Worm (Caenorhabditis elegans) whole organism, young adult: ENCODE data around the gene svh-2.

Experiments
- B0035.1 ChIP-seq: sonication (generic microtip); optimal IDR thresholded peaks from 2 replicates; lab custom pipeline; 2016; ENCODE audit warnings: missing genetic modification characterization, mild to moderate bottlenecking, missing compliant biosample characterization, missing genotype, missing genetic modification reagents
- F52B5.7 ChIP-seq: sonication (generic microtip); optimal IDR thresholded peaks from 2 replicates; lab custom pipeline; 2016; ENCODE audit warnings: mild to moderate bottlenecking, missing genetic modification characterization, missing compliant biosample characterization
- K12H6.12 ChIP-seq: fragments of 200-800 bp; sonication (Bioruptor generic); optimal IDR thresholded peaks from 2 replicates; lab custom pipeline; 2018; ENCODE audit warnings: mild to moderate bottlenecking, missing genetic modification characterization, missing compliant biosample characterization
- akir-1 ChIP-seq: fragments of 200-800 bp; sonication (Bioruptor generic); optimal IDR thresholded peaks from 2 replicates; lab custom pipeline; 2018; ENCODE audit warnings: mild to moderate bottlenecking, missing genetic modification characterization, moderate library complexity, missing compliant biosample characterization
- attf-5 ChIP-seq: fragments of 200-800 bp; sonication (Bioruptor generic); optimal IDR thresholded peaks from 2 replicates; lab custom pipeline; 2018; ENCODE audit warnings: mild to moderate bottlenecking, missing genetic modification characterization, missing compliant biosample characterization
- ccch-3 ChIP-seq: fragments of 200-800 bp; sonication (Bioruptor generic); optimal IDR thresholded peaks from 2 replicates; lab custom pipeline; 2018; ENCODE audit warnings: mild to moderate bottlenecking, missing genetic modification characterization, missing compliant biosample characterization
- cebp-1 ChIP-seq, 2 experiments: fragments of 200-800 bp in 1 of 2; sonication (Bioruptor generic) in 1 of 2; sonication (generic microtip) in 1 of 2; IDR thresholded peaks in 1 of 2; optimal IDR thresholded peaks in 1 of 2; 2 replicates each; pipeline versions ENCODE4 v1.3.6 to Lab custom; 2017 to 2022; ENCODE audit warnings: missing compliant biosample characterization in 2 of 2, missing genetic modification characterization in 2 of 2, mild to moderate bottlenecking in 1 of 2, missing genetic modification reagents in 1 of 2, moderate library complexity in 1 of 2
- dpl-1 ChIP-seq: fragments of 150-350 bp; optimal IDR thresholded peaks from 2 replicates; lab custom pipeline; 2014; ENCODE audit warnings: missing biosample characterization, missing genetic modification reagents, missing genetic modification characterization
- ekl-4 ChIP-seq: fragments of 200-800 bp; sonication (Bioruptor generic); IDR thresholded peaks from 2 replicates; pipeline ENCODE4 v1.3.6; 2022; ENCODE audit warnings: missing genetic modification reagents, missing genetic modification characterization, missing compliant biosample characterization
- him-1 ChIP-seq: sonication (generic microtip); optimal IDR thresholded peaks from 2 replicates; lab custom pipeline; 2016; ENCODE audit warnings: missing genotype, missing genetic modification reagents, missing genetic modification characterization, missing compliant biosample characterization
- hlh-26 ChIP-seq: fragments of 200-800 bp; sonication (Bioruptor generic); conservative IDR thresholded peaks from 2 replicates; pipeline ENCODE4 v1.3.6; 2022; ENCODE audit warnings: missing genetic modification reagents, missing genetic modification characterization, missing compliant biosample characterization
- hmg-1.2 ChIP-seq: fragments of 200-800 bp; sonication (Bioruptor generic); IDR thresholded peaks from 2 replicates; pipeline ENCODE4 v1.3.6; 2022; ENCODE audit warnings: missing genetic modification reagents, missing genetic modification characterization, missing compliant biosample characterization
- hmg-20 ChIP-seq: fragments of 200-800 bp; sonication (Bioruptor generic); IDR thresholded peaks from 2 replicates; pipeline ENCODE4 v1.3.6; 2022; ENCODE audit warnings: missing genetic modification reagents, missing genetic modification characterization, missing compliant biosample characterization
- let-526 ChIP-seq: fragments of 200-800 bp; sonication (Bioruptor generic); IDR thresholded peaks from 2 replicates; pipeline ENCODE4 v1.3.6; 2022; ENCODE audit warnings: missing genetic modification reagents, missing genetic modification characterization, missing compliant biosample characterization
- lin-35 ChIP-seq, 3 experiments: fragments of 150-350 bp in 2 of 3; sonication (generic microtip) in 1 of 3; optimal IDR thresholded peaks; 2 replicates each; lab custom pipeline; 2014 to 2018; ENCODE audit warnings: missing biosample characterization in 3 of 3, missing genetic modification characterization in 3 of 3, missing genetic modification reagents in 3 of 3
- madf-3 ChIP-seq: fragments of 200-800 bp; sonication (Bioruptor generic); IDR thresholded peaks from 2 replicates; pipeline ENCODE4 v1.3.6; 2022; ENCODE audit warnings: missing genetic modification reagents, missing genetic modification characterization, missing compliant biosample characterization
- nhr-179 ChIP-seq: sonication (generic microtip); optimal IDR thresholded peaks from 2 replicates; lab custom pipeline; 2016; ENCODE audit warnings: mild to moderate bottlenecking, missing genetic modification characterization, missing compliant biosample characterization
- nhr-80 ChIP-seq: sonication (generic microtip); optimal IDR thresholded peaks from 2 replicates; lab custom pipeline; 2016; ENCODE audit warnings: missing genetic modification characterization, missing compliant biosample characterization
- nhr-90 ChIP-seq: sonication (generic microtip); optimal IDR thresholded peaks from 2 replicates; lab custom pipeline; 2016; ENCODE audit warnings: missing genotype, mild to moderate bottlenecking, missing genetic modification characterization, missing compliant biosample characterization
- sea-2 ChIP-seq: fragments of 200-800 bp; sonication (Bioruptor generic); IDR thresholded peaks from 2 replicates; pipeline ENCODE4 v1.3.6; 2022; ENCODE audit warnings: missing genetic modification characterization, missing compliant biosample characterization
- snpc-1.3 ChIP-seq: sonication (generic microtip); optimal IDR thresholded peaks from 2 replicates; lab custom pipeline; 2017; ENCODE audit warnings: missing genetic modification characterization, mild to moderate bottlenecking, missing compliant biosample characterization, antibody characterized with exemption, moderate library complexity, missing genotype, missing genetic modification reagents; ENCODE audit not compliant: insufficient read depth
- somi-1 ChIP-seq: fragments of 200-800 bp; sonication (Bioruptor generic); optimal IDR thresholded peaks from 2 replicates; lab custom pipeline; 2018; ENCODE audit warnings: mild to moderate bottlenecking, missing genetic modification characterization, missing compliant biosample characterization
- tlf-1 ChIP-seq: fragments of 200-800 bp; sonication (Bioruptor generic); optimal IDR thresholded peaks from 2 replicates; lab custom pipeline; 2018; ENCODE audit warnings: mild to moderate bottlenecking, missing genetic modification characterization, missing compliant biosample characterization
- unc-62 ChIP-seq: fragments of 150-350 bp; optimal IDR thresholded peaks from 2 replicates; lab custom pipeline; 2014; ENCODE audit warnings: missing biosample characterization, missing genetic modification reagents, missing genetic modification characterization
- ztf-18 ChIP-seq: sonication (generic microtip); optimal IDR thresholded peaks from 2 replicates; lab custom pipeline; 2016; ENCODE audit warnings: missing genotype, mild to moderate bottlenecking, missing genetic modification characterization, missing compliant biosample characterization
- ztf-3 ChIP-seq: fragments of 200-800 bp; sonication (Bioruptor generic); optimal IDR thresholded peaks from 2 replicates; lab custom pipeline; 2018; ENCODE audit warnings: mild to moderate bottlenecking, missing genetic modification characterization, missing compliant biosample characterization

Gene svh-2

ce11 chrX:6552806-6553337 is at the start of gene svh-2:
Gene svh-2 (plus strand): TSS chrX:6553287.
- TF ChIP-seq cebp-1 (GFP tag; IDR thresholded peaks at IDR 0.05; lab: Robert Waterston, UW) (peak; percentile 38; the same call in 1 of the 2 replicates), cebp-1 (tag; optimal IDR thresholded peaks at IDR 0.05; lab: Kevin White, UChicago) (peak; percentile 89), sea-2 (GFP tag; lab: Robert Waterston, UW) (no peak)

- peak; percentile 80 for TF ChIP-seq ztf-18 (tag; lab: Kevin White, UChicago)
- no peak for TF ChIP-seq dpl-1 (GFP tag; lab: Kevin White, UChicago)
These were observed 48.1 kb upstream of the svh-2 start, which contains the start of gene cdf-1 for ce11 chrX:6505008-6505407. Gene cdf-1 (minus strand): TSS chrX:6505143.

- TF ChIP-seq unc-62 (GFP tag; lab: Kevin White, UChicago) = no peak
- peak; percentile 49; the same call in 1 of the 2 replicates for TF ChIP-seq hmg-1.2 (GFP tag; lab: Robert Waterston, UW)
- TF ChIP-seq let-526 (GFP tag; lab: Robert Waterston, UW) = no peak
- no peak for TF ChIP-seq lin-35 (GFP tag; optimal IDR thresholded peaks at IDR 0.05; lab: Kevin White, UChicago)
- no peak for TF ChIP-seq cebp-1 (GFP tag; IDR thresholded peaks at IDR 0.05; lab: Robert Waterston, UW)
- peak; percentile 69 for TF ChIP-seq cebp-1 (tag; optimal IDR thresholded peaks at IDR 0.05; lab: Kevin White, UChicago)
- no peak for TF ChIP-seq attf-5 (GFP tag; lab: Kevin White, UChicago)
- no peak for TF ChIP-seq F52B5.7
- TF ChIP-seq, all 124 proteins: peak for 2
These were observed 47.4 kb upstream of the svh-2 start, which contains the start of gene glr-8 for ce11 chrX:6505662-6506061. Gene glr-8 (plus strand): TSS chrX:6505980.

ce11 chrX:6507734-6508133 is 45.4 kb upstream of the svh-2 start:
- TF ChIP-seq somi-1 (GFP tag; lab: Kevin White, UChicago) = no peak
- TF ChIP-seq B0035.1 (tag; lab: Kevin White, UChicago) = no peak
- TF ChIP-seq let-526 (GFP tag; lab: Robert Waterston, UW) = no peak
- no peak for TF ChIP-seq him-1 (tag; lab: Kevin White, UChicago)
- TF ChIP-seq F52B5.7 = no peak
- TF ChIP-seq dpl-1 (GFP tag; lab: Kevin White, UChicago) = no peak
- no peak for TF ChIP-seq nhr-179 (tag; lab: Kevin White, UChicago)
- TF ChIP-seq ztf-3 = no peak
- no peak for TF ChIP-seq ekl-4 (GFP tag; lab: Robert Waterston, UW)
- TF ChIP-seq tlf-1 (GFP tag; lab: Kevin White, UChicago) = no peak
- TF ChIP-seq akir-1 = no peak
- TF ChIP-seq hlh-26 = no peak
- no peak for TF ChIP-seq K12H6.12
- no peak for TF ChIP-seq hmg-20 (GFP tag; lab: Robert Waterston, UW)

ce11 chrX:6509813-6510212 is 43.3 kb upstream of the svh-2 start:
- TF ChIP-seq madf-3 (GFP tag; lab: Robert Waterston, UW) (no peak), cebp-1 (GFP tag; IDR thresholded peaks at IDR 0.05; lab: Robert Waterston, UW) (no peak), cebp-1 (tag; optimal IDR thresholded peaks at IDR 0.05; lab: Kevin White, UChicago) (peak; percentile 14), nhr-90 (tag; lab: Kevin White, UChicago) (no peak)

ce11 chrX:6510627-6511026 is 42.5 kb upstream of the svh-2 start, which contains the start of gene ttr-36:
Gene ttr-36 (plus strand): TSS chrX:6510927.
- no peak for TF ChIP-seq ccch-3
- TF ChIP-seq nhr-80 (tag; lab: Kevin White, UChicago) = peak; percentile 30
- no peak for TF ChIP-seq snpc-1.3 (tag; lab: Kevin White, UChicago)
